Worm (Caenorhabditis elegans) whole organism, early embryonic: ENCODE results near the gene C47E12.11.

Experiments
- ama-1 ChIP-seq: fragments of 150-350 bp; optimal IDR thresholded peaks from 2 replicates; lab custom pipeline; 2014
- ets-7 ChIP-seq: sonication (generic microtip); optimal IDR thresholded peaks from 2 replicates; lab custom pipeline; 2016; ENCODE audit warnings: missing genotype, missing genetic modification characterization, missing compliant biosample characterization
- flt-1 ChIP-seq: fragments of 200-800 bp; sonication (Bioruptor generic); IDR thresholded peaks from 2 replicates; pipeline ENCODE4 v1.3.6; 2022; ENCODE audit warnings: missing genetic modification characterization, missing compliant biosample characterization
- hnd-1 ChIP-seq: sonication (generic microtip); optimal IDR thresholded peaks from 2 replicates; lab custom pipeline; 2016; ENCODE audit warnings: missing genetic modification characterization, missing compliant biosample characterization
- sea-1 ChIP-seq: fragments of 200-800 bp; sonication (Bioruptor generic); conservative IDR thresholded peaks from 2 replicates; pipeline ENCODE4 v1.3.6; 2022; ENCODE audit warnings: missing genetic modification characterization, missing compliant biosample characterization
- tbx-37 ChIP-seq: fragments of 200-800 bp; sonication (Bioruptor generic); conservative IDR thresholded peaks from 2 replicates; pipeline ENCODE4 v1.3.6; 2022; ENCODE audit warnings: missing genetic modification reagents, missing genetic modification characterization, missing compliant biosample characterization

- no peak for TF ChIP-seq hnd-1 (tag; lab: Kevin White, UChicago)
- no peak for TF ChIP-seq flt-1 (GFP tag; lab: Robert Waterston, UW)
- TF ChIP-seq ama-1 (lab: Kevin White, UChicago), result no peak
- no peak for TF ChIP-seq tbx-37 (GFP tag; lab: Robert Waterston, UW)
- no peak for TF ChIP-seq sea-1
- TF ChIP-seq ets-7 (tag; lab: Kevin White, UChicago), result no peak
Measured at ce11 chrIV:9924419-9924818, 44.8 kb upstream of the C47E12.11 start.
